Worm (Caenorhabditis elegans): ENCODE measurements around the gene C29A12.1.

The C29A12.1 gene

DNA sequence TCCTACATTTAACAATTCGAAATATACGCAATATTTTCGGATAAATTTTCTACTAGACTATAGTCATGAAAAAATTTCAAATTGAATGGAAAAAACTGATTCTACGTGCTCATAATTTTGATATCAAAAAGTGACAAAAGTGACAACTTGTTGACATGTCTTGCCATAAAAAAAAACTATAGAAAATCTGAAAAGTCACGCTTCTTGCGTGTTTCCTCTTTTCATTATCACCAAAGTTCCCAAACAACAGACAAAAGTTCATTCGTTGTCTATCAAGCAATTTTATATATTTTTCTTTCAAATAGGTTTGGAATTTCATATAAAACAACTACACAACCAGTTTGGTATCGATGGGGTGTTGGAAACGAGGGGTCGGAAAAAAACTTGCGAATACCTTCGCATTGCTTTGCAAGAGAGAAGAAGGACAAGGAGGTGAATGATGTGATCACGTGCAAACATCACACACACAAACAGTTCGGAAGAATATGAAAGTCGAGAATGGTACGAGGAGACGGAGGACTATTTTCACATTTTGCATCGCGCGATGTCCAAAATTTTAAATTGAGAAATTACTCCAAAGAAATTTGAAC lies 45.9 kb upstream of the C29A12.1 start:
- TF ChIP-seq hlh-30 (tag; optimal IDR thresholded peaks at IDR 0.05; ENCODE audit: insufficient read depth): peak; percentile 1
- TF ChIP-seq pha-4 (tag; optimal IDR thresholded peaks at IDR 0.05): no peak
- TF ChIP-seq lim-6 (tag; optimal IDR thresholded peaks at IDR 0.05): no peak

ce11 chrV:10858340-10858739 lies 45.1 kb upstream of the C29A12.1 start:
- no peak for TF ChIP-seq hlh-13 (GFP tag; optimal IDR thresholded peaks at IDR 0.05)
- peak; percentile 67 for TF ChIP-seq unc-55 (GFP tag; optimal IDR thresholded peaks at IDR 0.05)
- TF ChIP-seq pros-1 (tag; optimal IDR thresholded peaks at IDR 0.05): peak; percentile 41
- peak; percentile 60 for TF ChIP-seq dmd-4 (tag; optimal IDR thresholded peaks at IDR 0.05; ENCODE audit: borderline replicate concordance)
- peak; percentile 37 for TF ChIP-seq F13H6.1 (tag; optimal IDR thresholded peaks at IDR 0.05)
- no peak for TF ChIP-seq ttx-3 (tag; optimal IDR thresholded peaks at IDR 0.05)
- TF ChIP-seq ceh-48 (tag; optimal IDR thresholded peaks at IDR 0.05): peak; percentile 32
- TF ChIP-seq nfya-1 (tag; optimal IDR thresholded peaks at IDR 0.05): peak; percentile 57
- TF ChIP-seq ceh-34 (tag; optimal IDR thresholded peaks at IDR 0.05): peak; percentile 72
- no peak for TF ChIP-seq ceh-45 (GFP tag; IDR thresholded peaks at IDR 0.05)
- TF ChIP-seq unc-42 (tag; optimal IDR thresholded peaks at IDR 0.05): peak; percentile 81
- no peak for TF ChIP-seq fkh-10 (GFP tag; optimal IDR thresholded peaks at IDR 0.05)
- peak; percentile 73 for TF ChIP-seq ceh-31 (tag; optimal IDR thresholded peaks at IDR 0.05)
- no peak for TF ChIP-seq dve-1 (tag; optimal IDR thresholded peaks at IDR 0.05)
- TF ChIP-seq tbx-2 (tag; optimal IDR thresholded peaks at IDR 0.05): peak; percentile 74
- no peak for TF ChIP-seq ceh-6 (GFP tag; optimal IDR thresholded peaks at IDR 0.05)
- TF ChIP-seq ceh-19 (GFP tag; optimal IDR thresholded peaks at IDR 0.05): peak; percentile 22
- TF ChIP-seq rnt-1 (tag; optimal IDR thresholded peaks at IDR 0.05): peak; percentile 51
- TF ChIP-seq ceh-14 (tag; optimal IDR thresholded peaks at IDR 0.05): peak; percentile 21
- no peak for TF ChIP-seq C38D4.7 (GFP tag; optimal IDR thresholded peaks at IDR 0.05)
- TF ChIP-seq hlh-8 (tag; optimal IDR thresholded peaks at IDR 0.05): peak; percentile 27
- TF ChIP-seq unc-86 (tag; optimal IDR thresholded peaks at IDR 0.05): peak; percentile 11
- peak; percentile 96 for TF ChIP-seq ceh-18 (tag; optimal IDR thresholded peaks at IDR 0.05)
- TF ChIP-seq syd-9 (tag; optimal IDR thresholded peaks at IDR 0.05): peak; percentile 3
- peak; percentile 25 for TF ChIP-seq ref-2 (tag; optimal IDR thresholded peaks at IDR 0.05)
- no peak for TF ChIP-seq tbx-7 (tag; optimal IDR thresholded peaks at IDR 0.05)
- TF ChIP-seq odd-2 (tag; optimal IDR thresholded peaks at IDR 0.05): no peak
- TF ChIP-seq sox-2 (GFP tag; IDR thresholded peaks at IDR 0.05): no peak
- no peak for TF ChIP-seq npax-4 (tag; optimal IDR thresholded peaks at IDR 0.05)
- TF ChIP-seq ceh-24 (tag; optimal IDR thresholded peaks at IDR 0.05): no peak
- TF ChIP-seq sdc-2 (tag; optimal IDR thresholded peaks at IDR 0.05): no peak
- peak; percentile 71 for TF ChIP-seq hlh-30 (tag; optimal IDR thresholded peaks at IDR 0.05; ENCODE audit: insufficient read depth)

DNA sequence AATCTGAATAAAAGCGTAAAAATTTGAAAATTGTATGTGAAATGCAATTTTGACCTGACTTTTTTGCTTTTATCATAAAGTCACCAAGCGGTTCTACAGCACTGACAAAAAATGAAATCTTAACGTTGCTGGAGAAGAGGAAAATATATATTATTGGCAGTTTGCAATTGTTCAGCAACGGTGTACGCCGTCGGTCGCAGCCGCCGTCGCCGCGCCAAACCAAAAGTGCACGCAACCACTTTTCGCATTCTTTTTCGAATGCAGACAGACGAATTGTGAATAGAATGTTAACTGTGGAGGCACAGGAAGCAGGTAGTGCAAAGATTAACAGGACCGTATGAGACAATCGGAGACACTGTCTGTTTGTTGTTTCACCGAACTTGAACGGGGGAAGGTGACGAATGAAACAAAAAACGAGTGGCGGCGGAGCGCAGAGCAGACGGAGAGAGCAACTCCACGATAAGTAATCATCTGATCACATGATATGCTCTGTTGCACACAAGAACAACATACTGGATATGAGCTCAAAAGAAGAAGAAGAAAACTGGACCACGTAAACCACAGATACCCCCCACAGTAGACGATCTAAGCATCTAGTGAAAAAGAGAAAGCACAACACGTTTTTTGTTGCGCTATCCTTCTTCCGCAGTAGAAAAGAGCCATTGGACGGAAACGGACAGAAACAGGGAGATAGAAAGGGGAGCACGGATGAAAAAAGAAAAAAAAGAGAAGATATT lies 43.8 kb upstream of the C29A12.1 start:
- TF ChIP-seq ets-4 (tag; optimal IDR thresholded peaks at IDR 0.05) (no peak), tbx-7 (tag; optimal IDR thresholded peaks at IDR 0.05) (no peak), unc-42 (tag; optimal IDR thresholded peaks at IDR 0.05) (peak; percentile 29), hlh-30 (tag; optimal IDR thresholded peaks at IDR 0.05; ENCODE audit: insufficient read depth) (peak; percentile 27), dmd-4 (tag; optimal IDR thresholded peaks at IDR 0.05; ENCODE audit: borderline replicate concordance) (no peak), ceh-18 (tag; optimal IDR thresholded peaks at IDR 0.05) (peak; percentile 45), ttx-3 (tag; optimal IDR thresholded peaks at IDR 0.05) (no peak), npax-4 (tag; optimal IDR thresholded peaks at IDR 0.05) (no peak), mec-3 (tag; optimal IDR thresholded peaks at IDR 0.05; ENCODE audit: borderline replicate concordance) (no peak), K02D7.2 (tag; optimal IDR thresholded peaks at IDR 0.05) (peak; percentile 21)

All from whole organism, late embryonic.